Fruit fly (Drosophila melanogaster) whole organism, embryonic: ENCODE data around the gene osk.

Experiments
- Abd-B ChIP-seq: fragments of 200-800 bp; sonication (Bioruptor generic); optimal IDR thresholded peaks from 2 replicates; lab custom pipeline; 2018; ENCODE audit warnings: missing biosample characterization, mild to moderate bottlenecking, missing genetic modification characterization, moderate library complexity
- Aef1 ChIP-seq: fragments of 200-800 bp; sonication (Bioruptor generic); IDR thresholded peaks from 3 replicates; pipeline ENCODE4 v1.3.6; 2022; ENCODE audit warnings: missing biosample characterization, missing genetic modification characterization
- Atf3 ChIP-seq: fragments of 200-800 bp; sonication (Bioruptor generic); optimal IDR thresholded peaks from 3 replicates; lab custom pipeline; 2016; ENCODE audit warnings: missing biosample characterization, missing genetic modification characterization
- BtbVII ChIP-seq: fragments of 200-800 bp; sonication (Bioruptor generic); optimal IDR thresholded peaks from 3 replicates; lab custom pipeline; 2017; ENCODE audit warnings: missing biosample characterization, mild to moderate bottlenecking, missing genetic modification characterization
- Bteb2 ChIP-seq: fragments of 200-800 bp; sonication (Bioruptor generic); optimal IDR thresholded peaks from 2 replicates; lab custom pipeline; 2016; ENCODE audit warnings: missing biosample characterization, missing genetic modification characterization
- CG10654 ChIP-seq: fragments of 200-800 bp; sonication (Bioruptor generic); optimal IDR thresholded peaks from 2 replicates; lab custom pipeline; 2016; ENCODE audit warnings: missing biosample characterization, missing genetic modification characterization
- CG11085 ChIP-seq: fragments of 200-800 bp; sonication (Bioruptor generic); IDR thresholded peaks from 2 replicates; pipeline ENCODE4 v1.3.6; 2022; ENCODE audit warnings: missing biosample characterization, missing genetic modification characterization
- CG12219 ChIP-seq: fragments of 200-800 bp; sonication (Bioruptor generic); optimal IDR thresholded peaks from 3 replicates; lab custom pipeline; 2018; ENCODE audit warnings: missing biosample characterization, mild to moderate bottlenecking, missing genetic modification characterization
- CG12299 ChIP-seq: fragments of 200-800 bp; sonication (Bioruptor generic); optimal IDR thresholded peaks from 2 replicates; lab custom pipeline; 2018; ENCODE audit warnings: missing biosample characterization, mild to moderate bottlenecking, missing genetic modification characterization
- CG14014 ChIP-seq: fragments of 200-800 bp; sonication (Bioruptor generic); IDR thresholded peaks from 2 replicates; pipeline ENCODE4 v1.3.6; 2022; ENCODE audit warnings: missing biosample characterization, missing genetic modification characterization
- CG14050 ChIP-seq: fragments of 200-800 bp; sonication (Bioruptor generic); IDR thresholded peaks from 3 replicates; pipeline ENCODE4 v1.3.6; 2022; ENCODE audit warnings: missing biosample characterization, missing genetic modification characterization
- CG15514 ChIP-seq: fragments of 200-800 bp; sonication (Bioruptor generic); optimal IDR thresholded peaks from 3 replicates; lab custom pipeline; 2017; ENCODE audit warnings: missing biosample characterization, missing genetic modification characterization, mild to moderate bottlenecking, moderate library complexity, missing genetic modification reagents
- CG1603 ChIP-seq: fragments of 200-800 bp; sonication (Bioruptor generic); optimal IDR thresholded peaks from 2 replicates; lab custom pipeline; 2019; ENCODE audit warnings: missing biosample characterization, mild to moderate bottlenecking, missing genetic modification characterization, moderate library complexity
- CG17385 ChIP-seq: fragments of 200-800 bp; sonication (Bioruptor generic); optimal IDR thresholded peaks from 3 replicates; lab custom pipeline; 2018; ENCODE audit warnings: missing biosample characterization, mild to moderate bottlenecking, missing genetic modification characterization
- CG30403 ChIP-seq: fragments of 200-800 bp; sonication (Bioruptor generic); optimal IDR thresholded peaks from 3 replicates; lab custom pipeline; 2016; ENCODE audit warnings: missing biosample characterization, missing genetic modification characterization
- CG3281 ChIP-seq: fragments of 200-800 bp; sonication (Bioruptor generic); optimal IDR thresholded peaks from 3 replicates; lab custom pipeline; 2017; ENCODE audit warnings: missing biosample characterization, mild to moderate bottlenecking, missing genetic modification characterization
- CG3995 ChIP-seq: fragments of 200-800 bp; sonication (Bioruptor generic); optimal IDR thresholded peaks from 3 replicates; lab custom pipeline; 2016; ENCODE audit warnings: missing biosample characterization, missing genetic modification characterization
- CG6813 ChIP-seq: fragments of 200-800 bp; sonication (Bioruptor generic); optimal IDR thresholded peaks from 2 replicates; lab custom pipeline; 2017; ENCODE audit warnings: missing biosample characterization, missing genetic modification characterization, mild to moderate bottlenecking, moderate library complexity, missing genetic modification reagents
- CG7839 ChIP-seq: fragments of 200-800 bp; sonication (Bioruptor generic); optimal IDR thresholded peaks from 3 replicates; lab custom pipeline; 2018; ENCODE audit warnings: missing biosample characterization, mild to moderate bottlenecking, missing genetic modification characterization, moderate library complexity
- CG8765 ChIP-seq: fragments of 200-800 bp; sonication (Bioruptor generic); IDR thresholded peaks from 2 replicates; pipeline ENCODE4 v1.3.6; 2022; ENCODE audit warnings: missing biosample characterization, missing genetic modification characterization
- CoRest ChIP-seq: fragments of 200-800 bp; sonication (Bioruptor generic); optimal IDR thresholded peaks from 3 replicates; lab custom pipeline; 2018; ENCODE audit warnings: missing biosample characterization, mild to moderate bottlenecking, missing genetic modification characterization, moderate library complexity
- Deaf1 ChIP-seq: fragments of 200-800 bp; optimal IDR thresholded peaks from 3 replicates; lab custom pipeline; 2019; ENCODE audit warnings: missing biosample characterization, mild to moderate bottlenecking, missing genetic modification characterization, moderate library complexity
- Dip2 ChIP-seq: fragments of 200-800 bp; sonication (Bioruptor generic); IDR thresholded peaks from 2 replicates; pipeline ENCODE4 v1.3.6; 2022; ENCODE audit warnings: missing biosample characterization, missing genetic modification characterization
- E2f2 ChIP-seq: fragments of 200-800 bp; sonication (Bioruptor generic); IDR thresholded peaks from 2 replicates; pipeline ENCODE4 v1.3.6; 2022; ENCODE audit warnings: missing biosample characterization, missing genetic modification characterization
- HHEX ChIP-seq: fragments of 200-800 bp; sonication (Bioruptor generic); optimal IDR thresholded peaks from 3 replicates; lab custom pipeline; 2017; ENCODE audit warnings: missing biosample characterization, mild to moderate bottlenecking, missing genetic modification characterization, missing genetic modification reagents
- Hr78 ChIP-seq, 2 experiments: fragments of 200-800 bp in 1 of 2; fragments of >200 bp in 1 of 2; sonication (Bioruptor generic) in 1 of 2; optimal IDR thresholded peaks; 2 replicates each; lab custom pipeline; 2017 to 2019; ENCODE audit warnings: missing biosample characterization in 2 of 2, missing genetic modification characterization in 2 of 2, mild to moderate bottlenecking in 1 of 2, moderate library complexity in 1 of 2
- Med ChIP-seq: fragments of 200-800 bp; sonication (Bioruptor generic); peaks from one replicate; lab custom pipeline; 2016; ENCODE audit warnings: missing biosample characterization, missing genetic modification characterization, mild to moderate bottlenecking, inconsistent platforms, moderate library complexity
- Myb ChIP-seq: fragments of 200-800 bp; sonication (Bioruptor generic); optimal IDR thresholded peaks from 2 replicates; lab custom pipeline; 2016; ENCODE audit warnings: missing biosample characterization, missing genetic modification characterization
- Ptx1 ChIP-seq: fragments of 200-800 bp; sonication (Bioruptor generic); IDR thresholded peaks from 2 replicates; pipeline ENCODE4 v1.3.6; 2022; ENCODE audit warnings: missing biosample characterization, missing genetic modification characterization
- Sox102F ChIP-seq: fragments of 200-800 bp; sonication (Bioruptor generic); optimal IDR thresholded peaks from 2 replicates; lab custom pipeline; 2018; ENCODE audit warnings: missing biosample characterization, mild to moderate bottlenecking, missing genetic modification characterization, moderate library complexity
- ac ChIP-seq: fragments of 200-800 bp; sonication (Bioruptor generic); optimal IDR thresholded peaks from 3 replicates; lab custom pipeline; 2017; ENCODE audit warnings: missing biosample characterization, mild to moderate bottlenecking, missing genetic modification characterization
- ash1 ChIP-seq: fragments of 200-800 bp; sonication (Bioruptor generic); optimal IDR thresholded peaks from 2 replicates; lab custom pipeline; 2018; ENCODE audit warnings: missing biosample characterization, mild to moderate bottlenecking, missing genetic modification characterization
- cato ChIP-seq: fragments of 200-800 bp; sonication (Bioruptor generic); optimal IDR thresholded peaks from 2 replicates; lab custom pipeline; 2016; ENCODE audit warnings: missing biosample characterization, missing genetic modification characterization, borderline replicate concordance
- disco-r ChIP-seq: fragments of 200-800 bp; sonication (Bioruptor generic); optimal IDR thresholded peaks from 2 replicates; lab custom pipeline; 2016; ENCODE audit warnings: missing biosample characterization, missing genetic modification characterization
- dmrt99B ChIP-seq: fragments of 200-800 bp; sonication (Bioruptor generic); optimal IDR thresholded peaks from 2 replicates; lab custom pipeline; 2018; ENCODE audit warnings: missing biosample characterization, mild to moderate bottlenecking, missing genetic modification characterization, moderate library complexity
- esg ChIP-seq: fragments of 200-800 bp; sonication (Bioruptor generic); conservative IDR thresholded peaks from 2 replicates; pipeline ENCODE4 v1.3.6; 2022; ENCODE audit warnings: missing biosample characterization, missing genetic modification characterization
- fd102C ChIP-seq: fragments of 200-800 bp; sonication (Bioruptor generic); optimal IDR thresholded peaks from 2 replicates; lab custom pipeline; 2018; ENCODE audit warnings: missing biosample characterization, mild to moderate bottlenecking, missing genetic modification characterization, moderate library complexity
- fd96Cb ChIP-seq: fragments of 200-800 bp; sonication (Bioruptor generic); optimal IDR thresholded peaks from 2 replicates; lab custom pipeline; 2018; ENCODE audit warnings: missing biosample characterization, mild to moderate bottlenecking, missing genetic modification characterization, moderate library complexity
- ftz-f1 ChIP-seq: fragments of 200-800 bp; sonication (Bioruptor generic); optimal IDR thresholded peaks from 2 replicates; lab custom pipeline; 2016; ENCODE audit warnings: missing biosample characterization, missing genetic modification characterization
- gt ChIP-seq: fragments of 200-800 bp; sonication (Bioruptor generic); IDR thresholded peaks from 2 replicates; pipeline ENCODE4 v1.3.6; 2022; ENCODE audit warnings: missing biosample characterization, missing genetic modification characterization
- hb ChIP-seq: fragments of 200-800 bp; sonication (Bioruptor generic); IDR thresholded peaks from 3 replicates; pipeline ENCODE4 v1.3.6; 2022; ENCODE audit warnings: missing biosample characterization, missing genetic modification characterization; ENCODE audit not compliant: partially characterized antibody
- ken ChIP-seq: fragments of 200-800 bp; sonication (Bioruptor generic); IDR thresholded peaks from 3 replicates; pipeline ENCODE4 v1.3.6; 2022; ENCODE audit warnings: missing biosample characterization, missing genetic modification characterization
- odd ChIP-seq: fragments of 200-800 bp; sonication (Bioruptor generic); optimal IDR thresholded peaks from 2 replicates; lab custom pipeline; 2017; ENCODE audit warnings: missing biosample characterization, mild to moderate bottlenecking, missing genetic modification characterization
- salm ChIP-seq: fragments of 200-800 bp; sonication (Bioruptor generic); optimal IDR thresholded peaks from 2 replicates; lab custom pipeline; 2018; ENCODE audit warnings: missing biosample characterization, mild to moderate bottlenecking, missing genetic modification characterization
- sens ChIP-seq: fragments of 200-800 bp; sonication (Bioruptor generic); peaks from one replicate; lab custom pipeline; 2016; ENCODE audit warnings: missing biosample characterization, missing genetic modification characterization
- sisA ChIP-seq: fragments of 200-800 bp; sonication (Bioruptor generic); IDR thresholded peaks from 2 replicates; pipeline ENCODE4 v1.3.6; 2022; ENCODE audit warnings: missing biosample characterization, missing genetic modification characterization
- so ChIP-seq: fragments of 200-800 bp; sonication (Bioruptor generic); IDR thresholded peaks from 3 replicates; pipeline ENCODE4 v1.3.6; 2022; ENCODE audit warnings: missing biosample characterization, missing genetic modification characterization
- stc ChIP-seq: fragments of 200-800 bp; sonication (Bioruptor generic); IDR thresholded peaks from 2 replicates; pipeline ENCODE4 v1.3.6; 2022; ENCODE audit warnings: missing biosample characterization, missing genetic modification characterization
- toy ChIP-seq: fragments of 200-800 bp; sonication (Bioruptor generic); IDR thresholded peaks from 2 replicates; pipeline ENCODE4 v1.3.6; 2022; ENCODE audit warnings: missing biosample characterization, missing genetic modification characterization
- zfh1 ChIP-seq: fragments of 200-800 bp; sonication (Bioruptor generic); IDR thresholded peaks from 3 replicates; pipeline ENCODE4 v1.3.6; 2022; ENCODE audit warnings: missing biosample characterization, missing genetic modification characterization

Gene osk

DNA sequence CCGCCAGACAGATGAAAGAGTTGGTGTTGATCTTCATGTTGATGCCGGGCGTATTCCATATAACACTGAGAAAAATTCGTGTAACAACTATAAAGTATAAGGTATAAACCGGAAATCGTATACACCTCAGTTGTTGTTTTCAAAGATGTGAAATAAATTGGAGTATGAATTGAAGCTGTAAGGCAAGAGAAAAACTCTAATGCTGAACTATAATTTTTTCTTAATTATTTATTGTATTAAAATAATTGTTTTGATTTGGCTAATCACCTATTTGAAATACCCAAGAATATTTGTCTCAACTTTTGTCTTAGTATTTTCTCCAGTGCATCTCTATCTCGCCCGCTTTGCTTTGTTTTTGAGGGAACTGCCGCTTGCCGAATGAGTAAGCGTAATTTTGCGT lies 25.4 kb downstream of the osk start (continued):
- TF ChIP-seq CG14014 = no peak
- TF ChIP-seq CG1603 (tag; lab: Kevin White, UChicago) = no peak
- TF ChIP-seq CG12219 = peak; percentile 32
- peak; percentile 87 for TF ChIP-seq dmrt99B (tag; lab: Kevin White, UChicago)
- TF ChIP-seq Myb (GFP tag; lab: Kevin White, UChicago) = no peak
- peak; percentile 28; the same call in 1 of the 2 replicates for TF ChIP-seq E2f2
- TF ChIP-seq BtbVII (GFP tag; lab: Kevin White, UChicago) = peak; percentile 28
- no peak for TF ChIP-seq ac (GFP tag; lab: Kevin White, UChicago)
- TF ChIP-seq zfh1 (GFP tag; lab: Robert Waterston, UW) = 0 out of 3 replicates have a peak, but pooled peaks have one; percentile 28
- TF ChIP-seq Aef1 (GFP tag; lab: Robert Waterston, UW) = peak; percentile 31; the same call in 1 of the 3 replicates
- TF ChIP-seq fd96Cb (tag; lab: Kevin White, UChicago) = peak; percentile 47
- peak; percentile 0 for TF ChIP-seq CG15514
- TF ChIP-seq ash1 (GFP tag; lab: Kevin White, UChicago) = no peak
- peak; percentile 18 for TF ChIP-seq CG6813 (GFP tag; lab: Kevin White, UChicago)
- TF ChIP-seq CG3995 (GFP tag; lab: Kevin White, UChicago) = no peak
- TF ChIP-seq esg (GFP tag; lab: Robert Waterston, UW) = peak; percentile 65
- no peak for TF ChIP-seq CG11085 (GFP tag; lab: Robert Waterston, UW)
- TF ChIP-seq Med (GFP tag; lab: Kevin White, UChicago) = no peak
- peak; percentile 6 for TF ChIP-seq odd (GFP tag; lab: Kevin White, UChicago)
- no peak for TF ChIP-seq CG8765
- TF ChIP-seq stc (GFP tag; lab: Robert Waterston, UW) = peak; percentile 65; the same call in 1 of the 2 replicates
- TF ChIP-seq CG3281 = no peak
- TF ChIP-seq Sox102F (GFP tag; lab: Kevin White, UChicago) = peak; percentile 85
- peak; percentile 50 for TF ChIP-seq Abd-B (GFP tag; lab: Kevin White, UChicago)
- TF ChIP-seq toy (GFP tag; lab: Robert Waterston, UW) = no peak
- TF ChIP-seq sens = peak; percentile 44
- TF ChIP-seq CG14050 (GFP tag; lab: Robert Waterston, UW) = peak; percentile 42; the same call in 2 of the 3 replicates
- TF ChIP-seq CoRest (tag; lab: Kevin White, UChicago) = peak; percentile 69
- no peak for TF ChIP-seq fd102C (GFP tag; lab: Kevin White, UChicago)
- no peak for TF ChIP-seq hb
- no peak for TF ChIP-seq gt (GFP tag; lab: Robert Waterston, UW)
- TF ChIP-seq Ptx1 (GFP tag; lab: Robert Waterston, UW) = peak; percentile 56
- TF ChIP-seq Hr78 (GFP tag; optimal IDR thresholded peaks at IDR 0.05; lab: Kevin White, UChicago) = no peak
- peak; percentile 16 for TF ChIP-seq cato (GFP tag; lab: Kevin White, UChicago)
- TF ChIP-seq CG30403 (GFP tag; lab: Kevin White, UChicago) = peak; percentile 67
- no peak for TF ChIP-seq ftz-f1 (GFP tag; lab: Kevin White, UChicago)
- TF ChIP-seq CG17385 (GFP tag; lab: Kevin White, UChicago) = peak; percentile 54
- TF ChIP-seq salm (tag; lab: Kevin White, UChicago) = peak; percentile 50
- TF ChIP-seq Dip2 = no peak
- peak; percentile 74 for TF ChIP-seq CG7839
- TF ChIP-seq CG10654 = peak; percentile 38
- no peak for TF ChIP-seq Atf3 (GFP tag; lab: Kevin White, UChicago)
- peak; percentile 35; the same call in 1 of the 3 replicates for TF ChIP-seq so (GFP tag; lab: Robert Waterston, UW)
- TF ChIP-seq CG12299 = peak; percentile 2
- TF ChIP-seq disco-r = no peak
- TF ChIP-seq Bteb2 (GFP tag; lab: Kevin White, UChicago) = no peak
- TF ChIP-seq HHEX (GFP tag; lab: Kevin White, UChicago) = peak; percentile 46
- TF ChIP-seq Deaf1 (tag; lab: Kevin White, UChicago) = peak; percentile 35
- TF ChIP-seq ken (GFP tag; lab: Robert Waterston, UW) = peak; percentile 48; the same call in 1 of the 3 replicates
- TF ChIP-seq sisA (GFP tag; lab: Robert Waterston, UW) = peak; percentile 54
